Fruit fly (Drosophila melanogaster) whole organism, embryonic: ENCODE results near the gene Grasp65.
A peak's percentile ranks its signal among the peaks of the same experiment; 100 is the strongest.

Experiments used
- CG11398 ChIP-seq: fragments of 200-800 bp; sonication (Bioruptor generic); optimal IDR thresholded peaks from 2 replicates; lab custom pipeline; 2016; ENCODE audit warnings: missing biosample characterization, missing genetic modification characterization
- CG12299 ChIP-seq: fragments of 200-800 bp; sonication (Bioruptor generic); optimal IDR thresholded peaks from 2 replicates; lab custom pipeline; 2018; ENCODE audit warnings: missing biosample characterization, mild to moderate bottlenecking, missing genetic modification characterization
- CG12744 ChIP-seq: fragments of 200-800 bp; sonication (Bioruptor generic); optimal IDR thresholded peaks from 2 replicates; lab custom pipeline; 2016; ENCODE audit warnings: missing biosample characterization, missing genetic modification characterization
- CG12769 ChIP-seq: fragments of 200-800 bp; sonication (Bioruptor generic); optimal IDR thresholded peaks from 2 replicates; lab custom pipeline; 2019; ENCODE audit warnings: missing biosample characterization, mild to moderate bottlenecking, missing genetic modification characterization, moderate library complexity
- CG12942 ChIP-seq: fragments of 200-800 bp; sonication (Bioruptor generic); optimal IDR thresholded peaks from 3 replicates; lab custom pipeline; 2016; ENCODE audit warnings: missing biosample characterization, missing genetic modification characterization
- CG13296 ChIP-seq: fragments of 200-800 bp; sonication (Bioruptor generic); optimal IDR thresholded peaks from 3 replicates; lab custom pipeline; 2018; ENCODE audit warnings: missing biosample characterization, mild to moderate bottlenecking, missing genetic modification characterization
- CG14441 ChIP-seq: fragments of 200-800 bp; sonication (Bioruptor generic); IDR thresholded peaks from 2 replicates; pipeline ENCODE4 v1.3.6; 2022; ENCODE audit warnings: missing biosample characterization, missing genetic modification characterization
- CG15011 ChIP-seq: fragments of 200-800 bp; sonication (Bioruptor generic); optimal IDR thresholded peaks from 3 replicates; lab custom pipeline; 2018; ENCODE audit warnings: missing biosample characterization, mild to moderate bottlenecking, missing genetic modification characterization
- CG15269 ChIP-seq: fragments of 200-800 bp; sonication (Bioruptor generic); optimal IDR thresholded peaks from 2 replicates; lab custom pipeline; 2018; ENCODE audit warnings: missing biosample characterization, mild to moderate bottlenecking, missing genetic modification characterization, moderate library complexity
- CG1603 ChIP-seq: fragments of 200-800 bp; sonication (Bioruptor generic); optimal IDR thresholded peaks from 2 replicates; lab custom pipeline; 2019; ENCODE audit warnings: missing biosample characterization, mild to moderate bottlenecking, missing genetic modification characterization, moderate library complexity
- CG1647 ChIP-seq: fragments of 200-800 bp; sonication (Bioruptor generic); optimal IDR thresholded peaks from 3 replicates; lab custom pipeline; 2016; ENCODE audit warnings: missing biosample characterization, missing genetic modification characterization
- CG18011 ChIP-seq: fragments of 200-800 bp; sonication (Bioruptor generic); optimal IDR thresholded peaks from 2 replicates; lab custom pipeline; 2017; ENCODE audit warnings: missing biosample characterization, missing genetic modification characterization, mild to moderate bottlenecking, moderate library complexity, missing genotype
- CG18262 ChIP-seq: fragments of 200-800 bp; optimal IDR thresholded peaks from 3 replicates; lab custom pipeline; 2019; ENCODE audit warnings: missing biosample characterization, mild to moderate bottlenecking, missing genetic modification characterization, moderate library complexity
- CG2202 ChIP-seq: fragments of 200-800 bp; sonication (Bioruptor generic); optimal IDR thresholded peaks from 2 replicates; lab custom pipeline; 2018; ENCODE audit warnings: missing biosample characterization, mild to moderate bottlenecking, missing genetic modification characterization
- CG2678 ChIP-seq: fragments of 200-800 bp; sonication (Bioruptor generic); optimal IDR thresholded peaks from 3 replicates; lab custom pipeline; 2019; ENCODE audit warnings: missing biosample characterization, mild to moderate bottlenecking, missing genetic modification characterization, moderate library complexity
- CG3065 ChIP-seq: fragments of 200-800 bp; sonication (Bioruptor generic); optimal IDR thresholded peaks from 2 replicates; lab custom pipeline; 2016; ENCODE audit warnings: missing biosample characterization, missing genetic modification characterization
- CG32532 ChIP-seq: fragments of 200-800 bp; sonication (Bioruptor generic); IDR thresholded peaks from 2 replicates; pipeline ENCODE4 v1.3.6; 2022; ENCODE audit warnings: missing biosample characterization, missing genetic modification characterization
- CG3407 ChIP-seq: fragments of 200-800 bp; sonication (Bioruptor generic); optimal IDR thresholded peaks from 2 replicates; lab custom pipeline; 2018; ENCODE audit warnings: missing biosample characterization, mild to moderate bottlenecking, missing genetic modification characterization
- CG4328 ChIP-seq: fragments of 200-800 bp; sonication (Bioruptor generic); optimal IDR thresholded peaks from 3 replicates; lab custom pipeline; 2017; ENCODE audit warnings: missing biosample characterization, missing genetic modification reagents, missing genetic modification characterization
- CG4360 ChIP-seq: fragments of 200-800 bp; sonication (Bioruptor generic); IDR thresholded peaks from 2 replicates; pipeline ENCODE4 v1.3.6; 2022; ENCODE audit warnings: missing biosample characterization, missing genetic modification characterization
- CG4404 ChIP-seq: fragments of 200-800 bp; sonication (Bioruptor generic); IDR thresholded peaks from 2 replicates; pipeline ENCODE4 v1.3.6; 2022; ENCODE audit warnings: missing biosample characterization, missing genetic modification characterization
- CG6254 ChIP-seq: fragments of 200-800 bp; sonication (Bioruptor generic); optimal IDR thresholded peaks from 3 replicates; lab custom pipeline; 2017; ENCODE audit warnings: mild to moderate bottlenecking, missing biosample characterization, missing genetic modification reagents, missing genetic modification characterization
- CG6654 ChIP-seq: fragments of 200-800 bp; sonication (Bioruptor generic); optimal IDR thresholded peaks from 2 replicates; lab custom pipeline; 2017; ENCODE audit warnings: missing biosample characterization, mild to moderate bottlenecking, missing genetic modification characterization
- CG6765 ChIP-seq: fragments of 200-800 bp; sonication (Bioruptor generic); optimal IDR thresholded peaks from 3 replicates; lab custom pipeline; 2017; ENCODE audit warnings: missing biosample characterization, mild to moderate bottlenecking, missing genetic modification characterization
- CG7556 ChIP-seq: fragments of 200-800 bp; sonication (Bioruptor generic); optimal IDR thresholded peaks from 2 replicates; lab custom pipeline; 2017; ENCODE audit warnings: missing biosample characterization, mild to moderate bottlenecking, missing genetic modification characterization
- CG7928 ChIP-seq: fragments of 200-800 bp; sonication (Bioruptor generic); optimal IDR thresholded peaks from 2 replicates; lab custom pipeline; 2017; ENCODE audit warnings: missing biosample characterization, mild to moderate bottlenecking, missing genetic modification characterization
- CG9876 ChIP-seq: fragments of 200-800 bp; sonication (Bioruptor generic); optimal IDR thresholded peaks from 2 replicates; lab custom pipeline; 2016; ENCODE audit warnings: missing biosample characterization, missing genetic modification characterization
- CkIIα-i1 ChIP-seq: fragments of 200-800 bp; sonication (Bioruptor generic); IDR thresholded peaks from 2 replicates; pipeline ENCODE4 v1.3.6; 2022; ENCODE audit warnings: missing biosample characterization, missing genetic modification characterization
- Dref ChIP-seq: fragments of 200-800 bp; sonication (Bioruptor generic); IDR thresholded peaks from 2 replicates; pipeline ENCODE4 v1.3.6; 2022; ENCODE audit warnings: missing biosample characterization, missing genetic modification characterization
- E2f1 ChIP-seq: fragments of 200-800 bp; sonication (Bioruptor generic); IDR thresholded peaks from 2 replicates; pipeline ENCODE4 v1.3.6; 2022; ENCODE audit warnings: missing biosample characterization, missing genetic modification characterization
- Ets97D ChIP-seq: fragments of 200-800 bp; sonication (Bioruptor generic); optimal IDR thresholded peaks from 3 replicates; lab custom pipeline; 2016; ENCODE audit warnings: missing biosample characterization, missing genetic modification characterization
- Fer3 ChIP-seq: fragments of 200-800 bp; sonication (Bioruptor generic); optimal IDR thresholded peaks from 2 replicates; lab custom pipeline; 2018; ENCODE audit warnings: missing biosample characterization, mild to moderate bottlenecking, missing genetic modification characterization, moderate library complexity
- Mes4 ChIP-seq: fragments of 200-800 bp; sonication (Bioruptor generic); optimal IDR thresholded peaks from 2 replicates; lab custom pipeline; 2016; ENCODE audit warnings: missing biosample characterization, missing genetic modification characterization
- Opbp ChIP-seq: fragments of 200-800 bp; sonication (Bioruptor generic); IDR thresholded peaks from 3 replicates; pipeline ENCODE4 v1.3.6; 2022; ENCODE audit warnings: missing biosample characterization, missing genetic modification characterization; ENCODE audit not compliant: partially characterized antibody
- Scr ChIP-seq: fragments of 200-800 bp; sonication (Bioruptor generic); IDR thresholded peaks from 2 replicates; pipeline ENCODE4 v1.3.6; 2022; ENCODE audit warnings: missing biosample characterization, missing genetic modification characterization; ENCODE audit not compliant: partially characterized antibody
- Sin3A ChIP-seq: fragments of >200 bp; optimal IDR thresholded peaks from 2 replicates; lab custom pipeline; 2018
- Sry-β ChIP-seq: fragments of 200-800 bp; sonication (Bioruptor generic); optimal IDR thresholded peaks from 2 replicates; lab custom pipeline; 2018; ENCODE audit warnings: missing biosample characterization, mild to moderate bottlenecking, missing genetic modification characterization, moderate library complexity
- Sry-δ ChIP-seq: fragments of 200-800 bp; sonication (Bioruptor generic); optimal IDR thresholded peaks from 2 replicates; lab custom pipeline; 2016; ENCODE audit warnings: missing biosample characterization, missing genetic modification characterization
- ara ChIP-seq: fragments of 200-800 bp; sonication (Bioruptor generic); IDR thresholded peaks from 2 replicates; pipeline ENCODE4 v1.3.6; 2022; ENCODE audit warnings: missing biosample characterization, missing genetic modification characterization
- dm ChIP-seq: fragments of 200-800 bp; sonication (Bioruptor generic); optimal IDR thresholded peaks from 3 replicates; lab custom pipeline; 2016; ENCODE audit warnings: missing biosample characterization, missing genetic modification characterization
- gce ChIP-seq: fragments of 200-800 bp; sonication (Bioruptor generic); IDR thresholded peaks from 3 replicates; pipeline ENCODE4 v1.3.6; 2022; ENCODE audit warnings: missing biosample characterization, missing genetic modification characterization
- her ChIP-seq: fragments of 200-800 bp; sonication (Bioruptor generic); optimal IDR thresholded peaks from 2 replicates; lab custom pipeline; 2016; ENCODE audit warnings: missing biosample characterization, missing genetic modification characterization
- hth ChIP-seq: fragments of >200 bp; optimal IDR thresholded peaks from 2 replicates; lab custom pipeline; 2017; ENCODE audit warnings: inconsistent platforms
- kay ChIP-seq: fragments of 200-800 bp; sonication (Bioruptor generic); optimal IDR thresholded peaks from 2 replicates; lab custom pipeline; 2016; ENCODE audit warnings: missing biosample characterization, missing genetic modification characterization
- ranshi ChIP-seq: fragments of 200-800 bp; sonication (Bioruptor generic); IDR thresholded peaks from 2 replicates; pipeline ENCODE4 v1.3.6; 2022; ENCODE audit warnings: missing biosample characterization, missing genetic modification characterization
- repo ChIP-seq: fragments of 200-800 bp; sonication (Bioruptor generic); optimal IDR thresholded peaks from 2 replicates; lab custom pipeline; 2016; ENCODE audit warnings: missing biosample characterization, missing genetic modification characterization
- sima ChIP-seq: fragments of 200-800 bp; sonication (Bioruptor generic); optimal IDR thresholded peaks from 2 replicates; lab custom pipeline; 2016; ENCODE audit warnings: missing biosample characterization, missing genetic modification characterization
- stc ChIP-seq: fragments of 200-800 bp; sonication (Bioruptor generic); IDR thresholded peaks from 2 replicates; pipeline ENCODE4 v1.3.6; 2022; ENCODE audit warnings: missing biosample characterization, missing genetic modification characterization
- unpg ChIP-seq: fragments of 200-800 bp; sonication (Bioruptor generic); optimal IDR thresholded peaks from 3 replicates; lab custom pipeline; 2018; ENCODE audit warnings: missing biosample characterization, mild to moderate bottlenecking, missing genetic modification characterization, moderate library complexity

Gene Grasp65

DNA sequence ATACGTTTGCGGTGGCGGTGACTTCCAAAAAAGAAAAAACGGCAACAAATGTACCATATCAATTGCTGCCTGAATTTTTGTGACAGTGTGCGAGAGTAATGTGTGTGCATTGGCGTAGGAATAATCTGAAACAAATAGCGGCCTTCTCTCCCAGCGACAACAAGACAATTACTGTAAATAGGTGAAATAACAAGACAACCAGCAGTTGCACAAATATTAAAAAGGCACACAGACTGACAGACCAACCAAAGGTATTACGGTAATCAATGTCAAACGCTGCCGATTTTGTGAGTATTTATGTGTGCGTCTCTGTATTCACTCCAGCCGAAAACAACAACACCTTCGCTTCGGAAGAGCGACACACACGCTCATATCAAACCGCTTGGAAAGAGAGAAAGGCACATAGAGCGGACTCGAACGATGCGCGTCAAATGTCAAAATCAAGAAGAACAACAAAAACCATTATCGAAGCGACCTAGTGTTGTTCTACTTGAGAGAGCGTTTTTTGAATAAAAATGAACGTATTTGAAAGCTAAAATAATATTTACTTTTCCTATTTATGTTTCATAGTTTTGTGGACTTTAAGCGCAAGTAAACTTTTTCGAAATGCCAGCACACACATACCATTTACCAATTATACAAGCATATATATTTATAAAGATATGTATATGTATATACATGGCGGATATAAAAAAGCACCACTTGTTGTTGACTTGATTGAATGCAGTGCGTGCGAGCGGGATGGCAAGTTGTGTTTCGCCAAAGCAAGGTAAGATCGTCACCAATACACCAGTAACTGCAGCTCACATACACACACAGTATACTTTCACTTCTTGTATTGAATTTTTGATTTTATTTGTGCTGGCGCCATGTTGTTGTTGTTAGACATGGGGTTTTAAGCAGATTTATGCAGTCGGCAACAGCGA, 17.7 kb upstream of the Grasp65 start (continued):
- TF ChIP-seq hth (lab: Kevin White, UChicago), result no peak
- TF ChIP-seq Sry-δ (GFP tag; lab: Kevin White, UChicago), result peak; percentile 23
- peak; percentile 43 for TF ChIP-seq CG18262 (tag; lab: Kevin White, UChicago)
- peak; percentile 30 for TF ChIP-seq CG9876
- TF ChIP-seq CG2202 (tag; lab: Kevin White, UChicago), result peak; percentile 71
- TF ChIP-seq sima, result no peak
- no peak for TF ChIP-seq CG12942 (GFP tag; lab: Kevin White, UChicago)
- peak; percentile 30 for TF ChIP-seq CG6765
- peak; percentile 66; the same call in 1 of the 2 replicates for TF ChIP-seq ranshi
- peak; percentile 74 for TF ChIP-seq CG4328
- peak; percentile 48 for TF ChIP-seq ara
- peak; percentile 67 for TF ChIP-seq unpg (GFP tag; lab: Kevin White, UChicago)
- TF ChIP-seq CG18011, result peak; percentile 33
- TF ChIP-seq Sin3A (lab: Kevin White, UChicago), result no peak
- peak; percentile 55 for TF ChIP-seq Mes4 (GFP tag; lab: Kevin White, UChicago)
- TF ChIP-seq Fer3 (tag; lab: Kevin White, UChicago), result peak; percentile 66
- peak; percentile 75 for TF ChIP-seq CG13296 (GFP tag; lab: Kevin White, UChicago)
- 0 out of 2 replicates have a peak, but pooled peaks have one; percentile 15 for TF ChIP-seq Scr
- peak; percentile 27 for TF ChIP-seq CG12744
- TF ChIP-seq CG4404 (GFP tag; lab: Robert Waterston, UW), result no peak
- no peak for TF ChIP-seq Ets97D (GFP tag; lab: Kevin White, UChicago)
- TF ChIP-seq CG4360 (GFP tag; lab: Robert Waterston, UW), result peak; percentile 82
- peak; percentile 36 for TF ChIP-seq CG1647 (GFP tag; lab: Kevin White, UChicago)
- peak; percentile 62 for TF ChIP-seq repo (GFP tag; lab: Kevin White, UChicago)
- TF ChIP-seq CG32532 (GFP tag; lab: Robert Waterston, UW), result no peak
- TF ChIP-seq her, result peak; percentile 72
- peak; percentile 66 for TF ChIP-seq stc
- TF ChIP-seq CG6254 (GFP tag; lab: Kevin White, UChicago), result peak; percentile 53
- TF ChIP-seq CG11398 (GFP tag; lab: Kevin White, UChicago), result peak; percentile 81
- no peak for TF ChIP-seq Dref (GFP tag; lab: Robert Waterston, UW)
- TF ChIP-seq CG2678 (tag; lab: Kevin White, UChicago), result peak; percentile 66
- peak; percentile 69 for TF ChIP-seq CG12769
- TF ChIP-seq CG12299 (tag; lab: Kevin White, UChicago), result peak; percentile 37
- TF ChIP-seq Opbp (GFP tag; lab: Robert Waterston, UW), result no peak
- TF ChIP-seq CG14441 (GFP tag; lab: Robert Waterston, UW), result peak; percentile 43; the same call in 1 of the 2 replicates
- peak; percentile 52 for TF ChIP-seq CG15269 (tag; lab: Kevin White, UChicago)
- TF ChIP-seq CG7556 (GFP tag; lab: Kevin White, UChicago), result peak; percentile 67
- no peak for TF ChIP-seq CG7928
- TF ChIP-seq CG15011 (GFP tag; lab: Kevin White, UChicago), result no peak
- TF ChIP-seq E2f1, result peak; percentile 57; the same call in 1 of the 2 replicates
- peak; percentile 74; the same call in 2 of the 3 replicates for TF ChIP-seq gce (GFP tag; lab: Robert Waterston, UW)
- peak; percentile 81 for TF ChIP-seq CG1603 (tag; lab: Kevin White, UChicago)
- peak; percentile 70 for TF ChIP-seq kay
- TF ChIP-seq CG3065 (GFP tag; lab: Kevin White, UChicago), result peak; percentile 31
- TF ChIP-seq dm (GFP tag; lab: Kevin White, UChicago), result peak; percentile 4
- TF ChIP-seq CG3407 (GFP tag; lab: Kevin White, UChicago), result peak; percentile 86
- TF ChIP-seq CkIIα-i1 (GFP tag; lab: Robert Waterston, UW), result no peak
- TF ChIP-seq Sry-β, result no peak
- TF ChIP-seq CG6654, result no peak
